Worm (Caenorhabditis elegans) whole organism, young adult: ENCODE data around the gene H43I07.1.

ENCODE experiments used
- B0261.1 ChIP-seq: sonication (generic microtip); optimal IDR thresholded peaks from 2 replicates; lab custom pipeline; 2016; ENCODE audit warnings: mild to moderate bottlenecking, missing genetic modification characterization, moderate library complexity, missing compliant biosample characterization
- C06A6.2 ChIP-seq: fragments of 200-800 bp; sonication (Bioruptor generic); conservative IDR thresholded peaks from 2 replicates; pipeline ENCODE4 v1.3.6; 2022; ENCODE audit warnings: missing genetic modification characterization, missing compliant biosample characterization
- C17E4.6 ChIP-seq: fragments of 200-800 bp; sonication (Bioruptor generic); IDR thresholded peaks from 2 replicates; pipeline ENCODE4 v1.3.6; 2022; ENCODE audit warnings: missing genetic modification reagents, missing genetic modification characterization, missing compliant biosample characterization
- F23B12.7 ChIP-seq: sonication (generic microtip); optimal IDR thresholded peaks from 2 replicates; lab custom pipeline; 2017; ENCODE audit warnings: missing genetic modification characterization, mild to moderate bottlenecking, missing compliant biosample characterization, antibody characterized with exemption, moderate library complexity; ENCODE audit not compliant: insufficient read depth
- F37B4.10 ChIP-seq: fragments of 200-800 bp; sonication (Bioruptor generic); IDR thresholded peaks from 2 replicates; pipeline ENCODE4 v1.3.6; 2022; ENCODE audit warnings: missing genetic modification characterization, missing compliant biosample characterization
- F52B5.7 ChIP-seq: sonication (generic microtip); optimal IDR thresholded peaks from 2 replicates; lab custom pipeline; 2016; ENCODE audit warnings: mild to moderate bottlenecking, missing genetic modification characterization, missing compliant biosample characterization
- F57A8.1 ChIP-seq: fragments of 200-800 bp; sonication (Bioruptor generic); optimal IDR thresholded peaks from 2 replicates; lab custom pipeline; 2018; ENCODE audit warnings: mild to moderate bottlenecking, missing genetic modification characterization, moderate library complexity, missing compliant biosample characterization
- K11D2.4 ChIP-seq: fragments of 200-800 bp; sonication (Bioruptor generic); IDR thresholded peaks from 2 replicates; pipeline ENCODE4 v1.3.6; 2022; ENCODE audit warnings: missing genetic modification reagents, missing genetic modification characterization, missing compliant biosample characterization
- K12H6.12 ChIP-seq: fragments of 200-800 bp; sonication (Bioruptor generic); optimal IDR thresholded peaks from 2 replicates; lab custom pipeline; 2018; ENCODE audit warnings: mild to moderate bottlenecking, missing genetic modification characterization, missing compliant biosample characterization
- Y56A3A.18 ChIP-seq: fragments of 200-800 bp; sonication (Bioruptor generic); IDR thresholded peaks from 2 replicates; pipeline ENCODE4 v1.3.6; 2022; ENCODE audit warnings: missing genetic modification reagents, missing genetic modification characterization, missing compliant biosample characterization
- ZK185.1 ChIP-seq: sonication (generic microtip); optimal IDR thresholded peaks from 2 replicates; lab custom pipeline; 2016; ENCODE audit warnings: mild to moderate bottlenecking, missing genetic modification characterization, missing compliant biosample characterization; ENCODE audit not compliant: poor library complexity, severe bottlenecking
- athp-1 ChIP-seq: sonication (generic microtip); optimal IDR thresholded peaks from 2 replicates; lab custom pipeline; 2017; ENCODE audit warnings: mild to moderate bottlenecking, missing genetic modification characterization, missing compliant biosample characterization
- attf-3 ChIP-seq: fragments of 200-800 bp; sonication (Bioruptor generic); conservative IDR thresholded peaks from 2 replicates; pipeline ENCODE4 v1.3.6; 2022; ENCODE audit warnings: missing genetic modification reagents, missing genetic modification characterization, missing compliant biosample characterization
- ceh-100 ChIP-seq: fragments of 200-800 bp; sonication (Bioruptor generic); IDR thresholded peaks from 2 replicates; pipeline ENCODE4 v1.3.6; 2022; ENCODE audit warnings: missing genetic modification reagents, missing genetic modification characterization, missing compliant biosample characterization
- ceh-40 ChIP-seq: fragments of 200-800 bp; sonication (Bioruptor generic); IDR thresholded peaks from 2 replicates; pipeline ENCODE4 v1.3.6; 2022; ENCODE audit warnings: missing genetic modification characterization, missing compliant biosample characterization
- dpl-1 ChIP-seq: fragments of 150-350 bp; optimal IDR thresholded peaks from 2 replicates; lab custom pipeline; 2014; ENCODE audit warnings: missing biosample characterization, missing genetic modification reagents, missing genetic modification characterization
- egrh-3 ChIP-seq: fragments of 200-800 bp; sonication (Bioruptor generic); IDR thresholded peaks from 2 replicates; pipeline ENCODE4 v1.3.6; 2022; ENCODE audit warnings: missing genetic modification reagents, missing genetic modification characterization, missing compliant biosample characterization
- ekl-4 ChIP-seq: fragments of 200-800 bp; sonication (Bioruptor generic); IDR thresholded peaks from 2 replicates; pipeline ENCODE4 v1.3.6; 2022; ENCODE audit warnings: missing genetic modification reagents, missing genetic modification characterization, missing compliant biosample characterization
- ets-4 ChIP-seq: fragments of 200-800 bp; sonication (Bioruptor generic); optimal IDR thresholded peaks from 2 replicates; lab custom pipeline; 2018; ENCODE audit warnings: mild to moderate bottlenecking, missing genetic modification characterization, missing compliant biosample characterization
- fkh-3 ChIP-seq: sonication (generic microtip); optimal IDR thresholded peaks from 2 replicates; lab custom pipeline; 2016; ENCODE audit warnings: mild to moderate bottlenecking, missing genetic modification characterization, missing compliant biosample characterization
- gei-17 ChIP-seq: fragments of 200-800 bp; sonication (Bioruptor generic); optimal IDR thresholded peaks from 2 replicates; lab custom pipeline; 2018; ENCODE audit warnings: mild to moderate bottlenecking, missing genetic modification characterization, missing compliant biosample characterization
- him-1 ChIP-seq: sonication (generic microtip); optimal IDR thresholded peaks from 2 replicates; lab custom pipeline; 2016; ENCODE audit warnings: missing genotype, missing genetic modification reagents, missing genetic modification characterization, missing compliant biosample characterization
- hmg-1.2 ChIP-seq: fragments of 200-800 bp; sonication (Bioruptor generic); IDR thresholded peaks from 2 replicates; pipeline ENCODE4 v1.3.6; 2022; ENCODE audit warnings: missing genetic modification reagents, missing genetic modification characterization, missing compliant biosample characterization
- hrde-1 ChIP-seq: sonication (generic microtip); optimal IDR thresholded peaks from 2 replicates; lab custom pipeline; 2016; ENCODE audit warnings: missing genetic modification characterization, mild to moderate bottlenecking, missing compliant biosample characterization, moderate library complexity, missing genotype, missing genetic modification reagents, borderline replicate concordance
- hsf-1 ChIP-seq: fragments of 200-800 bp; sonication (Bioruptor generic); IDR thresholded peaks from 2 replicates; pipeline ENCODE4 v1.3.6; 2022; ENCODE audit warnings: missing genetic modification reagents, missing genetic modification characterization, missing compliant biosample characterization
- lin-26 ChIP-seq: fragments of 200-800 bp; sonication (Bioruptor generic); IDR thresholded peaks from 2 replicates; pipeline ENCODE4 v1.3.6; 2022; ENCODE audit warnings: missing genetic modification reagents, missing genetic modification characterization, missing compliant biosample characterization
- lin-54 ChIP-seq: fragments of 200-800 bp; sonication (Bioruptor generic); optimal IDR thresholded peaks from 2 replicates; lab custom pipeline; 2018; ENCODE audit warnings: mild to moderate bottlenecking, missing genetic modification characterization, missing compliant biosample characterization
- lsy-27 ChIP-seq: sonication (generic microtip); optimal IDR thresholded peaks from 2 replicates; lab custom pipeline; 2017; ENCODE audit warnings: missing genetic modification characterization, mild to moderate bottlenecking, missing compliant biosample characterization, antibody characterized with exemption, missing genotype, borderline replicate concordance; ENCODE audit not compliant: insufficient read depth
- madf-3 ChIP-seq: fragments of 200-800 bp; sonication (Bioruptor generic); IDR thresholded peaks from 2 replicates; pipeline ENCODE4 v1.3.6; 2022; ENCODE audit warnings: missing genetic modification reagents, missing genetic modification characterization, missing compliant biosample characterization
- madf-6 ChIP-seq: fragments of 200-800 bp; sonication (Bioruptor generic); IDR thresholded peaks from 2 replicates; pipeline ENCODE4 v1.3.6; 2022; ENCODE audit warnings: missing genetic modification reagents, missing genetic modification characterization, missing compliant biosample characterization
- madf-8 ChIP-seq: fragments of 200-800 bp; sonication (Bioruptor generic); conservative IDR thresholded peaks from 2 replicates; pipeline ENCODE4 v1.3.6; 2022; ENCODE audit warnings: missing genetic modification reagents, missing genetic modification characterization, missing compliant biosample characterization
- nhr-179 ChIP-seq: sonication (generic microtip); optimal IDR thresholded peaks from 2 replicates; lab custom pipeline; 2016; ENCODE audit warnings: mild to moderate bottlenecking, missing genetic modification characterization, missing compliant biosample characterization
- nhr-80 ChIP-seq: sonication (generic microtip); optimal IDR thresholded peaks from 2 replicates; lab custom pipeline; 2016; ENCODE audit warnings: missing genetic modification characterization, missing compliant biosample characterization
- pbrm-1 ChIP-seq: fragments of 200-800 bp; sonication (Bioruptor generic); IDR thresholded peaks from 2 replicates; pipeline ENCODE4 v1.3.6; 2022; ENCODE audit warnings: missing genetic modification reagents, missing genetic modification characterization, missing compliant biosample characterization
- rcor-1 ChIP-seq: fragments of 200-800 bp; sonication (Bioruptor generic); IDR thresholded peaks from 2 replicates; pipeline ENCODE4 v1.3.6; 2022; ENCODE audit warnings: missing genetic modification reagents, missing genetic modification characterization, missing compliant biosample characterization
- rpc-1 ChIP-seq, 2 experiments: fragments of 150-350 bp in 1 of 2; sonication (generic microtip) in 1 of 2; optimal IDR thresholded peaks; 2 replicates each; lab custom pipeline; 2014 to 2018; ENCODE audit warnings: missing biosample characterization in 1 of 2, missing genetic modification characterization in 1 of 2, missing genetic modification reagents in 1 of 2, missing genotype in 1 of 2
- sdz-38 ChIP-seq: sonication (generic microtip); optimal IDR thresholded peaks from 2 replicates; lab custom pipeline; 2016; ENCODE audit warnings: missing genotype, missing genetic modification characterization, missing compliant biosample characterization
- snpc-1.1 ChIP-seq: sonication (generic microtip); optimal IDR thresholded peaks from 2 replicates; lab custom pipeline; 2017; ENCODE audit warnings: missing genetic modification characterization, mild to moderate bottlenecking, missing compliant biosample characterization, antibody characterized with exemption, moderate library complexity, missing genotype, missing genetic modification reagents; ENCODE audit not compliant: insufficient read depth
- snpc-4 ChIP-seq, 5 experiments: fragments of 150-350 bp in 1 of 5; sonication (generic microtip) in 4 of 5; optimal IDR thresholded peaks; 2 replicates each; lab custom pipeline; 2014 to 2018; ENCODE audit warnings: missing genetic modification characterization in 5 of 5, missing biosample characterization in 3 of 5, antibody characterized with exemption in 2 of 5, mild to moderate bottlenecking in 2 of 5, missing compliant biosample characterization in 2 of 5, missing genotype in 2 of 5, moderate library complexity in 2 of 5, missing genetic modification reagents in 1 of 5
- somi-1 ChIP-seq: fragments of 200-800 bp; sonication (Bioruptor generic); optimal IDR thresholded peaks from 2 replicates; lab custom pipeline; 2018; ENCODE audit warnings: mild to moderate bottlenecking, missing genetic modification characterization, missing compliant biosample characterization
- tbx-9 ChIP-seq: sonication (generic microtip); optimal IDR thresholded peaks from 2 replicates; lab custom pipeline; 2016; ENCODE audit warnings: borderline replicate concordance, missing genetic modification characterization, inconsistent platforms, missing compliant biosample characterization
- tlf-1 ChIP-seq: fragments of 200-800 bp; sonication (Bioruptor generic); optimal IDR thresholded peaks from 2 replicates; lab custom pipeline; 2018; ENCODE audit warnings: mild to moderate bottlenecking, missing genetic modification characterization, missing compliant biosample characterization
- unc-62 ChIP-seq: fragments of 150-350 bp; optimal IDR thresholded peaks from 2 replicates; lab custom pipeline; 2014; ENCODE audit warnings: missing biosample characterization, missing genetic modification reagents, missing genetic modification characterization
- zfh-2 ChIP-seq: fragments of 200-800 bp; sonication (Bioruptor generic); conservative IDR thresholded peaks from 2 replicates; pipeline ENCODE4 v1.3.6; 2022; ENCODE audit warnings: missing genetic modification reagents, missing genetic modification characterization, missing compliant biosample characterization
- ztf-22 ChIP-seq: fragments of 200-800 bp; sonication (Bioruptor generic); optimal IDR thresholded peaks from 2 replicates; lab custom pipeline; 2018; ENCODE audit warnings: mild to moderate bottlenecking, missing genetic modification characterization, moderate library complexity, missing compliant biosample characterization
- ztf-28 ChIP-seq: fragments of 200-800 bp; sonication (Bioruptor generic); IDR thresholded peaks from 2 replicates; pipeline ENCODE4 v1.3.6; 2022; ENCODE audit warnings: missing genetic modification reagents, missing genetic modification characterization, missing compliant biosample characterization

Gene H43I07.1

ce11 chrV:4194587-4195211 is 9.8 kb upstream of the H43I07.1 start, which contains the start of gene Y45G5AM.9 (continued):
- no peak for TF ChIP-seq ztf-28 (GFP tag; lab: Robert Waterston, UW)
- no peak for TF ChIP-seq F23B12.7 (tag; lab: Kevin White, UChicago)
- TF ChIP-seq tbx-9 (tag; lab: Kevin White, UChicago): no peak
- TF ChIP-seq K12H6.12: peak; percentile 47
- TF ChIP-seq lsy-27 (tag; lab: Kevin White, UChicago): no peak
- no peak for TF ChIP-seq hsf-1 (GFP tag; lab: Robert Waterston, UW)
- no peak for TF ChIP-seq gei-17
- TF ChIP-seq madf-3 (GFP tag; lab: Robert Waterston, UW): no peak
- no peak for TF ChIP-seq unc-62 (GFP tag; lab: Kevin White, UChicago)
- TF ChIP-seq sdz-38 (tag; lab: Kevin White, UChicago): no peak
- no peak for TF ChIP-seq him-1 (tag; lab: Kevin White, UChicago)
- TF ChIP-seq ZK185.1: no peak
- TF ChIP-seq ceh-40 (GFP tag; lab: Robert Waterston, UW): no peak
- no peak for TF ChIP-seq fkh-3
- peak; percentile 47; the same call in 1 of the 2 replicates for TF ChIP-seq hmg-1.2 (GFP tag; lab: Robert Waterston, UW)
- TF ChIP-seq nhr-80 (tag; lab: Kevin White, UChicago): peak; percentile 65
- TF ChIP-seq pbrm-1 (GFP tag; lab: Robert Waterston, UW): peak; percentile 75
- TF ChIP-seq rcor-1 (GFP tag; lab: Robert Waterston, UW): peak; percentile 37; the same call in 1 of the 2 replicates
- no peak for TF ChIP-seq athp-1 (tag; lab: Kevin White, UChicago)
- TF ChIP-seq attf-3: no peak
- no peak for TF ChIP-seq ets-4 (GFP tag; lab: Kevin White, UChicago)
- no peak for TF ChIP-seq F37B4.10 (GFP tag; lab: Robert Waterston, UW)
- no peak for TF ChIP-seq madf-6 (GFP tag; lab: Robert Waterston, UW)
- peak; percentile 44; the same call in 1 of the 2 replicates for TF ChIP-seq K11D2.4 (GFP tag; lab: Robert Waterston, UW)
- TF ChIP-seq lin-54: peak; percentile 53
- no peak for TF ChIP-seq ztf-22 (GFP tag; lab: Kevin White, UChicago)
- TF ChIP-seq C06A6.2 (GFP tag; lab: Robert Waterston, UW): no peak
- peak; percentile 93 for TF ChIP-seq zfh-2
- TF ChIP-seq F52B5.7 (tag; lab: Kevin White, UChicago): no peak
- no peak; the same call in 1 of the 2 replicates for TF ChIP-seq egrh-3 (GFP tag; lab: Robert Waterston, UW)
- no peak for TF ChIP-seq madf-8 (GFP tag; lab: Robert Waterston, UW)
- TF ChIP-seq dpl-1 (GFP tag; lab: Kevin White, UChicago): peak; percentile 12
- TF ChIP-seq C17E4.6 (GFP tag; lab: Robert Waterston, UW): no peak
- no peak for TF ChIP-seq tlf-1
- TF ChIP-seq ekl-4 (GFP tag; lab: Robert Waterston, UW): no peak
- TF ChIP-seq B0261.1 (tag; lab: Kevin White, UChicago): no peak
- no peak for TF ChIP-seq F57A8.1
- no peak for TF ChIP-seq Y56A3A.18 (GFP tag; lab: Robert Waterston, UW)
- TF ChIP-seq lin-26: peak; percentile 46; the same call in 1 of the 2 replicates
- no peak for TF ChIP-seq rpc-1 (optimal IDR thresholded peaks at IDR 0.05; lab: Kevin White, UChicago)
- no peak for TF ChIP-seq rpc-1 (tag; optimal IDR thresholded peaks at IDR 0.05; lab: Kevin White, UChicago)
- no peak for TF ChIP-seq hrde-1
- TF ChIP-seq snpc-1.1 (tag; lab: Kevin White, UChicago): no peak
- TF ChIP-seq nhr-179 (tag; lab: Kevin White, UChicago): no peak
- TF ChIP-seq somi-1 (GFP tag; lab: Kevin White, UChicago): no peak
- no peak for TF ChIP-seq snpc-4 (GFP tag; optimal IDR thresholded peaks at IDR 0.05; lab: Kevin White, UChicago)
- peak in 3 of 4 experiments; percentile 19 to 53 (median 25) for TF ChIP-seq snpc-4 (tag; optimal IDR thresholded peaks at IDR 0.05; lab: Kevin White, UChicago)
- TF ChIP-seq ceh-100 (GFP tag; lab: Robert Waterston, UW): peak; percentile 41
